Fruit fly (Drosophila melanogaster) whole organism, wandering third instar larva: ENCODE results near the gene alpha-PheRS.

Source experiments
- Hr83 ChIP-seq: fragments of 200-300 bp; sonication (Bioruptor generic); optimal IDR thresholded peaks from 2 replicates; lab custom pipeline; 2016; ENCODE audit warnings: missing biosample characterization, mild to moderate bottlenecking, missing genetic modification characterization, moderate library complexity; ENCODE audit not compliant: poor library complexity, severe bottlenecking
- h ChIP-seq: fragments of 200-800 bp; sonication (Bioruptor generic); optimal IDR thresholded peaks from 3 replicates; lab custom pipeline; 2016; ENCODE audit warnings: missing biosample characterization, mild to moderate bottlenecking, missing genetic modification characterization
- pan ChIP-seq: fragments of >200 bp; optimal IDR thresholded peaks from 2 replicates; lab custom pipeline; 2017

DNA sequence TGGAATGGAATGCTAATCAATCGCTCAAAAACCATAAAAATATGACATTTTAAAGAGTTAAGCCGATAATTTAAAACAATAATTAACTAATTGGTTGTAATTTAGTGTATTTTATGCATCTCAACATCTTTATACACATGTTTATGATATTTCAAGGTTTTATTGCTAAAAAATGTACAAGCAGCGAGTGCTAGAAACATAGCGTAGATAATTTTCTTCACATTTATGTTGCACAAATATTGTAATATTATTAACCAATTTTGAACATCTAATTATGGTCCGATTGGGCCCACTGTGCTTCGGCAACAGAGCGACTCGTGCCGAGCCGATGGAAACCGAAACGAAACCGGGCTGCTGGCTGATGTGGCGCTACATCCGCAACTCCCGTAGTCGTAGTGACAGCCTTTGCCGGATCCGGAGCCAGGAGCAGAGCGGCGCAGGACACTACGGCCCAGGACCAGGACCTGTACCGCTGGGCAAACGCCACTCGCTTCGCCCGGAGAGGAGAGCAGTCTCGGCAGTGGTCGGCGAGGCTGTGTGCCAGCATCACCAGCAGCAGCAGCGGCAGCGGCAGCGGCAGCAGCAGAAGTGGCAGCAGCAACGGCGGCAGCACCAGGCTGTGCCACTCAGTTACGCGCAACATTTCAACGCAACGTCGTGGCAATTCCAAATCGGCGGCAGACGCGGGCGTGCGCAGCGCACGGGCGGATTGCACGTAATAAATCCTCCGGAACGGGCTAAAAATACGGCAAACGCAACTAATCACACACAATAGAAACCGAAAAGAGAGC lies 33.0 kb upstream of the alpha-PheRS start, which contains the start of gene sdt:
- TF ChIP-seq h (GFP tag; lab: Kevin White, UChicago) (no peak), Hr83 (GFP tag; lab: Kevin White, UChicago) (no peak), pan (lab: Kevin White, UChicago) (no peak)
